Fruit fly (Drosophila melanogaster) whole organism: Measurements from ENCODE around the gene Ir94a.

Source experiments
- Dll ChIP-seq: fragments of >200 bp; optimal IDR thresholded peaks from 2 replicates; lab custom pipeline; 2017
- EcR ChIP-seq, 2 experiments: fragments of >200 bp; optimal IDR thresholded peaks; 2 replicates each; lab custom pipeline; 2017; ENCODE audit warnings: missing biosample characterization in 2 of 2, missing genetic modification characterization in 2 of 2, missing genetic modification reagents in 2 of 2
- psq ChIP-seq: fragments of >200 bp; optimal IDR thresholded peaks from 2 replicates; lab custom pipeline; 2017

dm6 chr3R:22158243-22158642 is 45.0 kb downstream of the Ir94a start:
- no peak for TF ChIP-seq psq (lab: Kevin White, UChicago)
- TF ChIP-seq Dll (lab: Kevin White, UChicago), result no peak
- TF ChIP-seq EcR (GFP tag; optimal IDR thresholded peaks at IDR 0.05; lab: Kevin White, UChicago), result no peak
